Worm (Caenorhabditis elegans) whole organism, young adult: Measurements from ENCODE around the gene spr-2.

Experiments
- F10E7.11 ChIP-seq: sonication (generic microtip); optimal IDR thresholded peaks from 2 replicates; lab custom pipeline; 2017; ENCODE audit warnings: mild to moderate bottlenecking, missing genetic modification characterization, moderate library complexity, missing compliant biosample characterization
- aptf-3 ChIP-seq: fragments of 200-800 bp; sonication (Bioruptor generic); IDR thresholded peaks from 2 replicates; pipeline ENCODE4 v1.3.6; 2022; ENCODE audit warnings: missing genetic modification characterization, missing compliant biosample characterization
- atf-7 ChIP-seq: sonication (generic microtip); optimal IDR thresholded peaks from 2 replicates; lab custom pipeline; 2017; ENCODE audit warnings: mild to moderate bottlenecking, missing genetic modification characterization, missing compliant biosample characterization
- die-1 ChIP-seq: sonication (generic microtip); optimal IDR thresholded peaks from 2 replicates; lab custom pipeline; 2016; ENCODE audit warnings: missing genotype, mild to moderate bottlenecking, missing genetic modification characterization, missing compliant biosample characterization
- mcd-1 ChIP-seq: fragments of 200-800 bp; sonication (Bioruptor generic); IDR thresholded peaks from 2 replicates; pipeline ENCODE4 v1.3.6; 2022; ENCODE audit warnings: missing genetic modification reagents, missing genetic modification characterization, missing compliant biosample characterization
- pbrm-1 ChIP-seq: fragments of 200-800 bp; sonication (Bioruptor generic); IDR thresholded peaks from 2 replicates; pipeline ENCODE4 v1.3.6; 2022; ENCODE audit warnings: missing genetic modification reagents, missing genetic modification characterization, missing compliant biosample characterization

DNA sequence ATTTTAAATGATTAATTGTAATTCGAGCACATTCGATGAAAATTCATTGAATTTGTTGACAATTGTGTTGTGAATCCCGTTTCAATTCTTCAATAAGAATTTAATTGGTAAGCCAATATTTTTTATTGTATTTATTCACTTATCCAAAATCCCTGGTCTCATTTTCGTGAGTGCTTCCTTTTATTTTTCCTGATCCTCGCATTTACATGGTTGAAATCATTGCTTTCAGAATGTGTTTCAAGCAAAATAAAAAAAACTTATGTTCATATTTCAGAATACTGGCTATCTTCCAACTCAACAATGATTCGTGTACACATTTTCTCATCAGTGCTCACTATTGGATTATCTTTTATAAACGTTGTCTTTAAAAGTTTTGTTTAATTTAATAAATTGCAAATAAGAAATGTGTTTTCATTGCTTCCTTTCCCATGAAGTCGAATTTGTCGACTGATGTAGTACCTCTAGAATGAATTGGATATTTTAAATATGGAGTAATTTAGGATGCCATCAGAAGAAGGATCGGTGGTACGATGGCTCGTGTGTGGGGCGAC lies 38.8 kb downstream of the spr-2 start, which contains the start of the genes D1046.18 and slc-25A26:
- TF ChIP-seq pbrm-1 (GFP tag; lab: Robert Waterston, UW) (no peak), F10E7.11 (tag; lab: Kevin White, UChicago) (no peak), aptf-3 (GFP tag; lab: Robert Waterston, UW) (no peak), mcd-1 (GFP tag; lab: Robert Waterston, UW) (no peak), atf-7 (tag; lab: Kevin White, UChicago) (no peak), die-1 (tag; lab: Kevin White, UChicago) (no peak)
